Fruit fly (Drosophila melanogaster) whole organism: ENCODE data around the gene rt.

Experiments used
- EcR ChIP-seq, 2 experiments: fragments of >200 bp; optimal IDR thresholded peaks; 2 replicates each; lab custom pipeline; 2017; ENCODE audit warnings: missing biosample characterization in 2 of 2, missing genetic modification characterization in 2 of 2, missing genetic modification reagents in 2 of 2
- psq ChIP-seq: fragments of >200 bp; optimal IDR thresholded peaks from 2 replicates; lab custom pipeline; 2017
- usp ChIP-seq: fragments of >200 bp; optimal IDR thresholded peaks from 2 replicates; lab custom pipeline; 2017; ENCODE audit warnings: missing biosample characterization, missing genetic modification characterization, mixed read lengths

DNA sequence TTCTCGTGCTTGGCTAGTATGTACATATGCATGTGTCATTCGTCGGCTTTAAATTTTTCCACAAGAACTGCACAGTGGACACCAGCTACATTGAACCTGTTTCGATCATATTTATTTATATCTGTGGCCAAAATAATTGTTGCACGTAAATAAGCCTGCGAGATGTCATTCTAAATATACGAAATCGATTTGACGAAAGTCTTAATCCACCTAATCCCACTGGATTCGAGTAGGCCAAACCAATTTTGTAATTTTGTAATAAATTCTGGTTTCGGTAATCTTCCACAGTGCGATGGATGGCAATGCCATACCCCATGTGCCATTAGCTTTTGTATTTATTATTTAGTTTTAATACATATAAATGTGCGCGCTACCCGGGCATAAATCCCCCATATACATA lies 44.6 kb downstream of the rt start:
- TF ChIP-seq usp (no peak), EcR (GFP tag; optimal IDR thresholded peaks at IDR 0.05; lab: Kevin White, UChicago) (no peak), psq (lab: Kevin White, UChicago) (no peak)
